Worm (Caenorhabditis elegans) whole organism, mixed stage, embryonic: ENCODE results near the gene pqn-41.

Experiments
- M03D4.4 ChIP-seq: sonication (generic microtip); optimal IDR thresholded peaks from 2 replicates; lab custom pipeline; 2017; ENCODE audit warnings: mild to moderate bottlenecking, missing genetic modification characterization, missing compliant biosample characterization
- bed-3 ChIP-seq: fragments of 200-800 bp; sonication (Bioruptor generic); optimal IDR thresholded peaks from 3 replicates; lab custom pipeline; 2018; ENCODE audit warnings: mild to moderate bottlenecking, missing genetic modification characterization, moderate library complexity, missing compliant biosample characterization
- blmp-1 ChIP-seq: fragments of 150-350 bp; optimal IDR thresholded peaks from 2 replicates; lab custom pipeline; 2014; ENCODE audit warnings: missing biosample characterization, missing genetic modification characterization
- ceh-39 ChIP-seq: fragments of 150-350 bp; optimal IDR thresholded peaks from 2 replicates; lab custom pipeline; 2014; ENCODE audit warnings: missing biosample characterization, missing genetic modification characterization
- ceh-43 ChIP-seq: fragments of 200-800 bp; sonication (Bioruptor generic); optimal IDR thresholded peaks from 2 replicates; lab custom pipeline; 2018; ENCODE audit warnings: mild to moderate bottlenecking, missing genetic modification characterization, moderate library complexity, missing compliant biosample characterization
- ceh-83 ChIP-seq: fragments of 200-800 bp; sonication (Bioruptor generic); optimal IDR thresholded peaks from 2 replicates; lab custom pipeline; 2018; ENCODE audit warnings: mild to moderate bottlenecking, missing genetic modification characterization, missing compliant biosample characterization
- ces-1 ChIP-seq: fragments of 150-350 bp; optimal IDR thresholded peaks from 2 replicates; lab custom pipeline; 2014; ENCODE audit warnings: missing biosample characterization, missing genetic modification reagents, missing genetic modification characterization
- cnd-1 ChIP-seq: fragments of 200-800 bp; sonication (Bioruptor generic); optimal IDR thresholded peaks from 2 replicates; lab custom pipeline; 2018; ENCODE audit warnings: mild to moderate bottlenecking, missing genetic modification characterization, missing compliant biosample characterization
- drap-1 ChIP-seq: fragments of 200-800 bp; sonication (Bioruptor generic); optimal IDR thresholded peaks from 3 replicates; lab custom pipeline; 2018; ENCODE audit warnings: mild to moderate bottlenecking, missing genetic modification characterization, missing compliant biosample characterization
- elt-1 ChIP-seq: sonication (generic microtip); optimal IDR thresholded peaks from 2 replicates; lab custom pipeline; 2017; ENCODE audit warnings: missing genetic modification characterization, mild to moderate bottlenecking, missing compliant biosample characterization, antibody characterized with exemption, moderate library complexity, borderline replicate concordance; ENCODE audit not compliant: insufficient read depth
- elt-3 ChIP-seq: fragments of 150-350 bp; optimal IDR thresholded peaks from 2 replicates; lab custom pipeline; 2014; ENCODE audit warnings: missing biosample characterization, missing genetic modification characterization
- flh-1 ChIP-seq: fragments of 200-800 bp; sonication (Bioruptor generic); optimal IDR thresholded peaks from 2 replicates; lab custom pipeline; 2018; ENCODE audit warnings: mild to moderate bottlenecking, missing genetic modification characterization, moderate library complexity, missing compliant biosample characterization
- ham-2 ChIP-seq: fragments of 200-800 bp; sonication (Bioruptor generic); optimal IDR thresholded peaks from 2 replicates; lab custom pipeline; 2018; ENCODE audit warnings: mild to moderate bottlenecking, missing genetic modification characterization, missing compliant biosample characterization
- hlh-1 ChIP-seq: fragments of 150-350 bp; optimal IDR thresholded peaks from 2 replicates; lab custom pipeline; 2014; ENCODE audit warnings: missing biosample characterization, missing genetic modification reagents, missing genetic modification characterization
- lin-13 ChIP-seq: fragments of 150-350 bp; optimal IDR thresholded peaks from 2 replicates; lab custom pipeline; 2014; ENCODE audit warnings: missing biosample characterization, missing genetic modification characterization
- lin-32 ChIP-seq: fragments of 200-800 bp; sonication (Bioruptor generic); optimal IDR thresholded peaks from 2 replicates; lab custom pipeline; 2018; ENCODE audit warnings: mild to moderate bottlenecking, missing genetic modification characterization, missing compliant biosample characterization
- lsy-2 ChIP-seq: fragments of 150-350 bp; optimal IDR thresholded peaks from 2 replicates; lab custom pipeline; 2014; ENCODE audit warnings: missing biosample characterization, missing genetic modification characterization
- mab-5 ChIP-seq: fragments of 150-350 bp; optimal IDR thresholded peaks from 2 replicates; lab custom pipeline; 2014; ENCODE audit warnings: missing biosample characterization, missing genetic modification characterization
- mep-1 ChIP-seq: fragments of 150-350 bp; optimal IDR thresholded peaks from 2 replicates; lab custom pipeline; 2017; ENCODE audit warnings: missing biosample characterization, missing genetic modification reagents, missing genetic modification characterization, inconsistent platforms
- mls-2 ChIP-seq: sonication (generic microtip); optimal IDR thresholded peaks from 2 replicates; lab custom pipeline; 2016; ENCODE audit warnings: mild to moderate bottlenecking, missing genetic modification characterization, moderate library complexity, missing compliant biosample characterization
- nhr-12 ChIP-seq: fragments of 150-350 bp; optimal IDR thresholded peaks from 2 replicates; lab custom pipeline; 2014; ENCODE audit warnings: missing biosample characterization, missing genetic modification characterization
- nhr-2 ChIP-seq: fragments of 150-350 bp; optimal IDR thresholded peaks from 2 replicates; lab custom pipeline; 2014; ENCODE audit warnings: missing biosample characterization, missing genetic modification characterization
- nhr-237 ChIP-seq: fragments of 150-350 bp; optimal IDR thresholded peaks from 2 replicates; lab custom pipeline; 2014; ENCODE audit warnings: missing biosample characterization, missing genetic modification characterization
- nhr-28 ChIP-seq: fragments of 150-350 bp; optimal IDR thresholded peaks from 2 replicates; lab custom pipeline; 2014; ENCODE audit warnings: missing biosample characterization, missing genetic modification characterization
- nhr-76 ChIP-seq: sonication (generic microtip); optimal IDR thresholded peaks from 2 replicates; lab custom pipeline; 2017; ENCODE audit warnings: missing biosample characterization, missing genetic modification characterization
- pha-4 ChIP-seq: fragments of 150-350 bp; optimal IDR thresholded peaks from 2 replicates; lab custom pipeline; 2018; ENCODE audit warnings: missing biosample characterization, missing genetic modification reagents, missing genetic modification characterization
- sem-2 ChIP-seq: fragments of 200-800 bp; sonication (Bioruptor generic); optimal IDR thresholded peaks from 2 replicates; lab custom pipeline; 2018; ENCODE audit warnings: mild to moderate bottlenecking, missing genetic modification characterization, missing compliant biosample characterization
- snpc-4 ChIP-seq: fragments of 150-350 bp; optimal IDR thresholded peaks from 2 replicates; lab custom pipeline; 2014; ENCODE audit warnings: missing biosample characterization, missing genetic modification characterization
- sptf-1 ChIP-seq: sonication (generic microtip); optimal IDR thresholded peaks from 2 replicates; lab custom pipeline; 2017; ENCODE audit warnings: mild to moderate bottlenecking, missing genetic modification characterization, moderate library complexity, missing compliant biosample characterization
- tbx-8 ChIP-seq: fragments of 200-800 bp; sonication (Bioruptor generic); optimal IDR thresholded peaks from 2 replicates; lab custom pipeline; 2018; ENCODE audit warnings: mild to moderate bottlenecking, missing genetic modification characterization, moderate library complexity, missing compliant biosample characterization
- unc-120 ChIP-seq: sonication (generic microtip); optimal IDR thresholded peaks from 2 replicates; lab custom pipeline; 2017; ENCODE audit warnings: missing genetic modification characterization, missing compliant biosample characterization; ENCODE audit not compliant: poor library complexity, severe bottlenecking
- unc-39 ChIP-seq: fragments of 150-350 bp; optimal IDR thresholded peaks from 2 replicates; lab custom pipeline; 2014; ENCODE audit warnings: missing biosample characterization, missing genetic modification characterization
- unc-62 ChIP-seq: fragments of 150-350 bp; optimal IDR thresholded peaks from 2 replicates; lab custom pipeline; 2014; ENCODE audit warnings: missing biosample characterization, missing genetic modification reagents, missing genetic modification characterization
- zip-8 ChIP-seq: fragments of 150-350 bp; optimal IDR thresholded peaks from 2 replicates; lab custom pipeline; 2014; ENCODE audit warnings: missing biosample characterization, missing genetic modification characterization
- ztf-11 ChIP-seq: fragments of 150-350 bp; optimal IDR thresholded peaks from 2 replicates; lab custom pipeline; 2014; ENCODE audit warnings: missing biosample characterization, missing genetic modification characterization

pqn-41 gene

ce11 chrIII:1900406-1900805 is 5.4 kb upstream of the pqn-41 start:
- peak; percentile 22 for TF ChIP-seq lsy-2 (tag; lab: Kevin White, UChicago)

ce11 chrIII:1903966-1904365 is 1.8 kb upstream of the pqn-41 start:
- TF ChIP-seq unc-120 (tag; lab: Kevin White, UChicago) (no peak), elt-3 (tag; lab: Kevin White, UChicago) (no peak), bed-3 (GFP tag; lab: Kevin White, UChicago) (no peak), flh-1 (GFP tag; lab: Kevin White, UChicago) (no peak), ham-2 (GFP tag; lab: Kevin White, UChicago) (no peak), hlh-1 (tag; lab: Kevin White, UChicago) (no peak), mep-1 (tag; lab: Kevin White, UChicago) (no peak), elt-1 (tag; lab: Kevin White, UChicago) (no peak), ceh-39 (tag; lab: Kevin White, UChicago) (no peak), M03D4.4 (no peak)

ce11 chrIII:1918311-1918932 is 12.7 kb downstream of the pqn-41 start:
- TF ChIP-seq unc-120 (tag; lab: Kevin White, UChicago): no peak
- no peak for TF ChIP-seq elt-3 (tag; lab: Kevin White, UChicago)
- no peak for TF ChIP-seq hlh-1 (tag; lab: Kevin White, UChicago)
- TF ChIP-seq mls-2: no peak
- no peak for TF ChIP-seq ceh-43 (GFP tag; lab: Kevin White, UChicago)
- no peak for TF ChIP-seq M03D4.4
- no peak for TF ChIP-seq drap-1 (GFP tag; lab: Kevin White, UChicago)
- TF ChIP-seq bed-3 (GFP tag; lab: Kevin White, UChicago): no peak
- no peak for TF ChIP-seq nhr-237 (tag; lab: Kevin White, UChicago)
- TF ChIP-seq ceh-39 (tag; lab: Kevin White, UChicago): no peak
- no peak for TF ChIP-seq pha-4
- TF ChIP-seq ham-2 (GFP tag; lab: Kevin White, UChicago): no peak

DNA sequence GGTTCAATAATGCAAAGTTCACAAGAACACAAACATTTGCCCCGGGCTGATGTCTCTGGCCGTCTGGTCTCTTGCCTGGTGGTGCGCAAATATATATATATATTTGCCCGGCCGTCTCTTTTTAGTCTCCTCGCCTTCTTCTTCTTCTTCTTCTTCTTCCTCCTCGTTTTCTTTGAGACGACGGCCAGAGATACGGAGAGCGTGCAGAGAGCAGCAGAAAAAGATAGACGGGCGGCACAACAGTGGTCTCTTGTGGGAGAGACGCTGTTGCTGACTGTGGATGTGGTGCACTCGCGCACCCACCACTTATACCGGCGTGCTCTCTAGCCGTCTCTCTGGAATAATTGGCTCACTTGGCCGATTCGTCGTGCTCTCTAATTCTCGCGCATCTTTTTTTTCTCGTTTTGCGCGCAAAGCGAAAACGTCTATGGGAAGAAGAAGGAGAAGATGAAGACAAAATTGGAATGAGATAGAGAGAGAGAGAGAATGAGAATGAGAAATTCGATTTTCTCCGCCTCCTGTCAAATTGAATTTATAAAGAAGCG is 15.4 kb downstream of the pqn-41 start:
- TF ChIP-seq unc-62 (GFP tag; lab: Kevin White, UChicago) (peak; percentile 85), hlh-1 (tag; lab: Kevin White, UChicago) (peak; percentile 34), ceh-43 (GFP tag; lab: Kevin White, UChicago) (peak; percentile 61), nhr-12 (tag; lab: Kevin White, UChicago) (no peak), elt-3 (tag; lab: Kevin White, UChicago) (peak; percentile 33), drap-1 (GFP tag; lab: Kevin White, UChicago) (peak; percentile 83), elt-1 (tag; lab: Kevin White, UChicago) (no peak), mls-2 (peak; percentile 82), ham-2 (GFP tag; lab: Kevin White, UChicago) (peak; percentile 91), tbx-8 (GFP tag; lab: Kevin White, UChicago) (no peak), lin-13 (tag; lab: Kevin White, UChicago) (peak; percentile 5), cnd-1 (tag; lab: Kevin White, UChicago) (peak; percentile 50), mab-5 (peak; percentile 18), lsy-2 (tag; lab: Kevin White, UChicago) (peak; percentile 52), nhr-28 (tag; lab: Kevin White, UChicago) (no peak), blmp-1 (tag; lab: Kevin White, UChicago) (peak; percentile 80), ceh-83 (no peak), mep-1 (tag; lab: Kevin White, UChicago) (peak; percentile 3), ztf-11 (peak; percentile 93), pha-4 (peak; percentile 85), zip-8 (tag; lab: Kevin White, UChicago) (no peak), bed-3 (GFP tag; lab: Kevin White, UChicago) (peak; percentile 54), M03D4.4 (peak; percentile 85), nhr-237 (tag; lab: Kevin White, UChicago) (peak; percentile 89), nhr-2 (tag; lab: Kevin White, UChicago) (peak; percentile 80), nhr-76 (no peak), ceh-39 (tag; lab: Kevin White, UChicago) (peak; percentile 22), sem-2 (no peak), snpc-4 (tag; lab: Kevin White, UChicago) (no peak), ces-1 (GFP tag; lab: Kevin White, UChicago) (peak; percentile 100), unc-39 (tag; lab: Kevin White, UChicago) (no peak), lin-32 (GFP tag; lab: Kevin White, UChicago) (peak; percentile 15), sptf-1 (peak; percentile 83), flh-1 (GFP tag; lab: Kevin White, UChicago) (no peak), unc-120 (tag; lab: Kevin White, UChicago) (peak; percentile 97)
